Worm (Caenorhabditis elegans) whole organism, mixed stage, embryonic: Measurements from ENCODE around the gene fbxa-163.
"Not testable (repeated sequence)": the region's sequence is repeated elsewhere in the genome, so short reads cannot be mapped to it uniquely, and the experiment has no call there.

Source experiments
- bed-3 ChIP-seq: fragments of 200-800 bp; sonication (Bioruptor generic); optimal IDR thresholded peaks from 3 replicates; lab custom pipeline; 2018; ENCODE audit warnings: mild to moderate bottlenecking, missing genetic modification characterization, moderate library complexity, missing compliant biosample characterization
- blmp-1 ChIP-seq: fragments of 150-350 bp; optimal IDR thresholded peaks from 2 replicates; lab custom pipeline; 2014; ENCODE audit warnings: missing biosample characterization, missing genetic modification characterization
- ceh-39 ChIP-seq: fragments of 150-350 bp; optimal IDR thresholded peaks from 2 replicates; lab custom pipeline; 2014; ENCODE audit warnings: missing biosample characterization, missing genetic modification characterization
- ceh-43 ChIP-seq: fragments of 200-800 bp; sonication (Bioruptor generic); optimal IDR thresholded peaks from 2 replicates; lab custom pipeline; 2018; ENCODE audit warnings: mild to moderate bottlenecking, missing genetic modification characterization, moderate library complexity, missing compliant biosample characterization
- ceh-83 ChIP-seq: fragments of 200-800 bp; sonication (Bioruptor generic); optimal IDR thresholded peaks from 2 replicates; lab custom pipeline; 2018; ENCODE audit warnings: mild to moderate bottlenecking, missing genetic modification characterization, missing compliant biosample characterization
- ces-1 ChIP-seq: fragments of 150-350 bp; optimal IDR thresholded peaks from 2 replicates; lab custom pipeline; 2014; ENCODE audit warnings: missing biosample characterization, missing genetic modification reagents, missing genetic modification characterization
- cnd-1 ChIP-seq: fragments of 200-800 bp; sonication (Bioruptor generic); optimal IDR thresholded peaks from 2 replicates; lab custom pipeline; 2018; ENCODE audit warnings: mild to moderate bottlenecking, missing genetic modification characterization, missing compliant biosample characterization
- drap-1 ChIP-seq: fragments of 200-800 bp; sonication (Bioruptor generic); optimal IDR thresholded peaks from 3 replicates; lab custom pipeline; 2018; ENCODE audit warnings: mild to moderate bottlenecking, missing genetic modification characterization, missing compliant biosample characterization
- flh-1 ChIP-seq: fragments of 200-800 bp; sonication (Bioruptor generic); optimal IDR thresholded peaks from 2 replicates; lab custom pipeline; 2018; ENCODE audit warnings: mild to moderate bottlenecking, missing genetic modification characterization, moderate library complexity, missing compliant biosample characterization
- lin-13 ChIP-seq: fragments of 150-350 bp; optimal IDR thresholded peaks from 2 replicates; lab custom pipeline; 2014; ENCODE audit warnings: missing biosample characterization, missing genetic modification characterization
- lin-32 ChIP-seq: fragments of 200-800 bp; sonication (Bioruptor generic); optimal IDR thresholded peaks from 2 replicates; lab custom pipeline; 2018; ENCODE audit warnings: mild to moderate bottlenecking, missing genetic modification characterization, missing compliant biosample characterization
- mab-5 ChIP-seq: fragments of 150-350 bp; optimal IDR thresholded peaks from 2 replicates; lab custom pipeline; 2014; ENCODE audit warnings: missing biosample characterization, missing genetic modification characterization
- mep-1 ChIP-seq: fragments of 150-350 bp; optimal IDR thresholded peaks from 2 replicates; lab custom pipeline; 2017; ENCODE audit warnings: missing biosample characterization, missing genetic modification reagents, missing genetic modification characterization, inconsistent platforms
- mls-2 ChIP-seq: sonication (generic microtip); optimal IDR thresholded peaks from 2 replicates; lab custom pipeline; 2016; ENCODE audit warnings: mild to moderate bottlenecking, missing genetic modification characterization, moderate library complexity, missing compliant biosample characterization
- nhr-12 ChIP-seq: fragments of 150-350 bp; optimal IDR thresholded peaks from 2 replicates; lab custom pipeline; 2014; ENCODE audit warnings: missing biosample characterization, missing genetic modification characterization
- nhr-2 ChIP-seq: fragments of 150-350 bp; optimal IDR thresholded peaks from 2 replicates; lab custom pipeline; 2014; ENCODE audit warnings: missing biosample characterization, missing genetic modification characterization
- nhr-237 ChIP-seq: fragments of 150-350 bp; optimal IDR thresholded peaks from 2 replicates; lab custom pipeline; 2014; ENCODE audit warnings: missing biosample characterization, missing genetic modification characterization
- nhr-28 ChIP-seq: fragments of 150-350 bp; optimal IDR thresholded peaks from 2 replicates; lab custom pipeline; 2014; ENCODE audit warnings: missing biosample characterization, missing genetic modification characterization
- nhr-76 ChIP-seq: sonication (generic microtip); optimal IDR thresholded peaks from 2 replicates; lab custom pipeline; 2017; ENCODE audit warnings: missing biosample characterization, missing genetic modification characterization
- pha-4 ChIP-seq: fragments of 150-350 bp; optimal IDR thresholded peaks from 2 replicates; lab custom pipeline; 2018; ENCODE audit warnings: missing biosample characterization, missing genetic modification reagents, missing genetic modification characterization
- sem-2 ChIP-seq: fragments of 200-800 bp; sonication (Bioruptor generic); optimal IDR thresholded peaks from 2 replicates; lab custom pipeline; 2018; ENCODE audit warnings: mild to moderate bottlenecking, missing genetic modification characterization, missing compliant biosample characterization
- snpc-4 ChIP-seq: fragments of 150-350 bp; optimal IDR thresholded peaks from 2 replicates; lab custom pipeline; 2014; ENCODE audit warnings: missing biosample characterization, missing genetic modification characterization
- sptf-1 ChIP-seq: sonication (generic microtip); optimal IDR thresholded peaks from 2 replicates; lab custom pipeline; 2017; ENCODE audit warnings: mild to moderate bottlenecking, missing genetic modification characterization, moderate library complexity, missing compliant biosample characterization
- tbx-8 ChIP-seq: fragments of 200-800 bp; sonication (Bioruptor generic); optimal IDR thresholded peaks from 2 replicates; lab custom pipeline; 2018; ENCODE audit warnings: mild to moderate bottlenecking, missing genetic modification characterization, moderate library complexity, missing compliant biosample characterization
- unc-120 ChIP-seq: sonication (generic microtip); optimal IDR thresholded peaks from 2 replicates; lab custom pipeline; 2017; ENCODE audit warnings: missing genetic modification characterization, missing compliant biosample characterization; ENCODE audit not compliant: poor library complexity, severe bottlenecking
- unc-39 ChIP-seq: fragments of 150-350 bp; optimal IDR thresholded peaks from 2 replicates; lab custom pipeline; 2014; ENCODE audit warnings: missing biosample characterization, missing genetic modification characterization
- zip-8 ChIP-seq: fragments of 150-350 bp; optimal IDR thresholded peaks from 2 replicates; lab custom pipeline; 2014; ENCODE audit warnings: missing biosample characterization, missing genetic modification characterization

fbxa-163 gene

ce11 chrII:1648768-1649167, 38.2 kb upstream of the fbxa-163 start, which contains the start of gene fbxb-21:
TSS of gene fbxb-21 (minus strand) at chrII:1648868.
- TF ChIP-seq bed-3 (GFP tag; lab: Kevin White, UChicago) (no peak), nhr-237 (no peak), drap-1 (GFP tag; lab: Kevin White, UChicago) (no peak), nhr-28 (tag; lab: Kevin White, UChicago) (no peak), zip-8 (tag; lab: Kevin White, UChicago) (no peak)

ce11 chrII:1646199-1646598, 35.7 kb upstream of the fbxa-163 start, which contains the start of gene ZC204.17:
TSS of gene ZC204.17 (minus strand) at chrII:1646299.
- no peak for TF ChIP-seq ceh-43
- TF ChIP-seq cnd-1 = no peak
- TF ChIP-seq nhr-28 (tag; lab: Kevin White, UChicago) = no peak
- TF ChIP-seq unc-120 = no peak
- no peak for TF ChIP-seq mep-1 (tag; lab: Kevin White, UChicago)
- no peak for TF ChIP-seq ces-1
- TF ChIP-seq tbx-8 = no peak
- no peak for TF ChIP-seq pha-4 (tag; lab: Kevin White, UChicago)
- TF ChIP-seq nhr-76 (tag; lab: Kevin White, UChicago) = no peak
- TF ChIP-seq, all 35 proteins: peak for 0

- TF ChIP-seq mls-2 = no peak
- no peak for TF ChIP-seq bed-3 (GFP tag; lab: Kevin White, UChicago)
- no peak for TF ChIP-seq flh-1 (GFP tag; lab: Kevin White, UChicago)
- TF ChIP-seq lin-13 (tag; lab: Kevin White, UChicago) = no peak
- TF ChIP-seq cnd-1 = no peak
- TF ChIP-seq nhr-28 (tag; lab: Kevin White, UChicago) = no peak
- no peak for TF ChIP-seq nhr-2 (tag; lab: Kevin White, UChicago)
- TF ChIP-seq ceh-83 (GFP tag; lab: Kevin White, UChicago) = no peak
- no peak for TF ChIP-seq nhr-76 (tag; lab: Kevin White, UChicago)
- TF ChIP-seq blmp-1 = no peak
- TF ChIP-seq tbx-8 = no peak
- no peak for TF ChIP-seq sptf-1 (tag; lab: Kevin White, UChicago)
- TF ChIP-seq, all 35 proteins: peak for 0
Observed at ce11 chrII:1644777-1645348, 34.3 kb upstream of the fbxa-163 start, which contains the start of gene ZC204.6. TSS of gene ZC204.6 (minus strand) at chrII:1644827.

- no peak for TF ChIP-seq snpc-4 (tag; lab: Kevin White, UChicago)
- TF ChIP-seq tbx-8 = no peak
- no peak for TF ChIP-seq nhr-237
- no peak for TF ChIP-seq lin-32 (GFP tag; lab: Kevin White, UChicago)
- TF ChIP-seq mls-2 = no peak
- no peak for TF ChIP-seq nhr-2 (tag; lab: Kevin White, UChicago)
- TF ChIP-seq mep-1 (tag; lab: Kevin White, UChicago) = no peak
- TF ChIP-seq unc-120 = no peak
- TF ChIP-seq ces-1 = no peak
- TF ChIP-seq nhr-76 (tag; lab: Kevin White, UChicago) = no peak
- no peak for TF ChIP-seq mab-5 (tag; lab: Kevin White, UChicago)
- no peak for TF ChIP-seq lin-13 (tag; lab: Kevin White, UChicago)
- TF ChIP-seq pha-4 (tag; lab: Kevin White, UChicago) = no peak
- no peak for TF ChIP-seq ceh-39 (tag; lab: Kevin White, UChicago)
- no peak for TF ChIP-seq ceh-43
Observed at ce11 chrII:1640496-1640895, 30.0 kb upstream of the fbxa-163 start, which contains the start of gene srh-72. TSS of gene srh-72 (minus strand) at chrII:1640596.

ce11 chrII:1636392-1636791, 25.9 kb upstream of the fbxa-163 start, which contains the start of gene srg-20:
TSS of gene srg-20 (plus strand) at chrII:1636692.
- not testable (repeated sequence) for TF ChIP-seq sem-2 (GFP tag; lab: Kevin White, UChicago); ceh-43; unc-39 (tag; lab: Kevin White, UChicago)
- TF ChIP-seq, all 35 proteins: peak for 0; not testable (repeated sequence) for 35

- TF ChIP-seq snpc-4 (tag; lab: Kevin White, UChicago) = no peak
- TF ChIP-seq sptf-1 (tag; lab: Kevin White, UChicago) = no peak
- TF ChIP-seq bed-3 (GFP tag; lab: Kevin White, UChicago) = no peak
Observed at ce11 chrII:1635969-1636368, 25.4 kb upstream of the fbxa-163 start.

ce11 chrII:1633490-1633889, 23.0 kb upstream of the fbxa-163 start, which contains the start of gene C08E3.1:
TSS of gene C08E3.1 (plus strand) at chrII:1633790.
- TF ChIP-seq blmp-1; tbx-8; nhr-12 (tag; lab: Kevin White, UChicago): not testable (repeated sequence)
